Worm (Caenorhabditis elegans) whole organism, young adult: Measurements from ENCODE around the gene set-12.

Experiments used
- B0019.2 ChIP-seq: fragments of 200-800 bp; sonication (Bioruptor generic); conservative IDR thresholded peaks from 2 replicates; pipeline ENCODE4 v1.3.6; 2022; ENCODE audit warnings: missing genetic modification reagents, missing genetic modification characterization, missing compliant biosample characterization
- B0336.3 ChIP-seq: fragments of 200-800 bp; sonication (Bioruptor generic); IDR thresholded peaks from 2 replicates; pipeline ENCODE4 v1.3.6; 2022; ENCODE audit warnings: missing genetic modification characterization, missing compliant biosample characterization
- F23B12.7 ChIP-seq: sonication (generic microtip); optimal IDR thresholded peaks from 2 replicates; lab custom pipeline; 2017; ENCODE audit warnings: missing genetic modification characterization, mild to moderate bottlenecking, missing compliant biosample characterization, antibody characterized with exemption, moderate library complexity; ENCODE audit not compliant: insufficient read depth
- F33H1.4 ChIP-seq: fragments of 200-800 bp; sonication (Bioruptor generic); IDR thresholded peaks from 2 replicates; pipeline ENCODE4 v1.3.6; 2022; ENCODE audit warnings: missing genetic modification reagents, missing genetic modification characterization, missing compliant biosample characterization
- F52B5.7 ChIP-seq: sonication (generic microtip); optimal IDR thresholded peaks from 2 replicates; lab custom pipeline; 2016; ENCODE audit warnings: mild to moderate bottlenecking, missing genetic modification characterization, missing compliant biosample characterization
- T07F8.4 ChIP-seq: sonication (generic microtip); optimal IDR thresholded peaks from 2 replicates; lab custom pipeline; 2016; ENCODE audit warnings: mild to moderate bottlenecking, missing genetic modification characterization, moderate library complexity, missing compliant biosample characterization
- Y53G8AR.9 ChIP-seq: fragments of 200-800 bp; sonication (Bioruptor generic); conservative IDR thresholded peaks from 2 replicates; pipeline ENCODE4 v1.3.6; 2022; ENCODE audit warnings: missing genetic modification reagents, missing genetic modification characterization, missing compliant biosample characterization
- Y56A3A.18 ChIP-seq: fragments of 200-800 bp; sonication (Bioruptor generic); IDR thresholded peaks from 2 replicates; pipeline ENCODE4 v1.3.6; 2022; ENCODE audit warnings: missing genetic modification reagents, missing genetic modification characterization, missing compliant biosample characterization
- Y67H2A.10 ChIP-seq: fragments of 200-800 bp; sonication (Bioruptor generic); conservative IDR thresholded peaks from 2 replicates; pipeline ENCODE4 v1.3.6; 2022; ENCODE audit warnings: missing genetic modification reagents, missing genetic modification characterization, missing compliant biosample characterization
- ZK185.1 ChIP-seq: sonication (generic microtip); optimal IDR thresholded peaks from 2 replicates; lab custom pipeline; 2016; ENCODE audit warnings: mild to moderate bottlenecking, missing genetic modification characterization, missing compliant biosample characterization; ENCODE audit not compliant: poor library complexity, severe bottlenecking
- akir-1 ChIP-seq: fragments of 200-800 bp; sonication (Bioruptor generic); optimal IDR thresholded peaks from 2 replicates; lab custom pipeline; 2018; ENCODE audit warnings: mild to moderate bottlenecking, missing genetic modification characterization, moderate library complexity, missing compliant biosample characterization
- atf-7 ChIP-seq: sonication (generic microtip); optimal IDR thresholded peaks from 2 replicates; lab custom pipeline; 2017; ENCODE audit warnings: mild to moderate bottlenecking, missing genetic modification characterization, missing compliant biosample characterization
- cebp-1 ChIP-seq, 2 experiments: fragments of 200-800 bp in 1 of 2; sonication (Bioruptor generic) in 1 of 2; sonication (generic microtip) in 1 of 2; IDR thresholded peaks in 1 of 2; optimal IDR thresholded peaks in 1 of 2; 2 replicates each; pipeline versions ENCODE4 v1.3.6 to Lab custom; 2017 to 2022; ENCODE audit warnings: missing compliant biosample characterization in 2 of 2, missing genetic modification characterization in 2 of 2, mild to moderate bottlenecking in 1 of 2, missing genetic modification reagents in 1 of 2, moderate library complexity in 1 of 2
- ceh-100 ChIP-seq: fragments of 200-800 bp; sonication (Bioruptor generic); IDR thresholded peaks from 2 replicates; pipeline ENCODE4 v1.3.6; 2022; ENCODE audit warnings: missing genetic modification reagents, missing genetic modification characterization, missing compliant biosample characterization
- ceh-27 ChIP-seq: fragments of 200-800 bp; sonication (Bioruptor generic); optimal IDR thresholded peaks from 2 replicates; lab custom pipeline; 2018; ENCODE audit warnings: mild to moderate bottlenecking, missing genetic modification characterization, moderate library complexity, missing compliant biosample characterization
- ceh-58 ChIP-seq: fragments of 200-800 bp; sonication (Bioruptor generic); IDR thresholded peaks from 2 replicates; pipeline ENCODE4 v1.3.6; 2022; ENCODE audit warnings: missing genetic modification characterization, missing compliant biosample characterization
- dox-1 ChIP-seq: fragments of 200-800 bp; sonication (Bioruptor generic); IDR thresholded peaks from 2 replicates; pipeline ENCODE4 v1.3.6; 2022; ENCODE audit warnings: missing genetic modification reagents, missing genetic modification characterization, missing compliant biosample characterization
- egl-18 ChIP-seq: fragments of 200-800 bp; sonication (Bioruptor generic); IDR thresholded peaks from 2 replicates; pipeline ENCODE4 v1.3.6; 2022; ENCODE audit warnings: missing genetic modification reagents, missing genetic modification characterization, missing compliant biosample characterization
- fkh-3 ChIP-seq: sonication (generic microtip); optimal IDR thresholded peaks from 2 replicates; lab custom pipeline; 2016; ENCODE audit warnings: mild to moderate bottlenecking, missing genetic modification characterization, missing compliant biosample characterization
- hlh-26 ChIP-seq: fragments of 200-800 bp; sonication (Bioruptor generic); conservative IDR thresholded peaks from 2 replicates; pipeline ENCODE4 v1.3.6; 2022; ENCODE audit warnings: missing genetic modification reagents, missing genetic modification characterization, missing compliant biosample characterization
- hmg-1.2 ChIP-seq: fragments of 200-800 bp; sonication (Bioruptor generic); IDR thresholded peaks from 2 replicates; pipeline ENCODE4 v1.3.6; 2022; ENCODE audit warnings: missing genetic modification reagents, missing genetic modification characterization, missing compliant biosample characterization
- let-607 ChIP-seq, 2 experiments: fragments of 200-800 bp in 1 of 2; sonication (Bioruptor generic) in 1 of 2; sonication (generic microtip) in 1 of 2; optimal IDR thresholded peaks; 2 replicates each; lab custom pipeline; 2016 to 2018; ENCODE audit warnings: mild to moderate bottlenecking in 2 of 2, missing compliant biosample characterization in 2 of 2, missing genetic modification characterization in 2 of 2, moderate library complexity in 2 of 2, missing genotype in 1 of 2
- lin-26 ChIP-seq: fragments of 200-800 bp; sonication (Bioruptor generic); IDR thresholded peaks from 2 replicates; pipeline ENCODE4 v1.3.6; 2022; ENCODE audit warnings: missing genetic modification reagents, missing genetic modification characterization, missing compliant biosample characterization
- lsy-27 ChIP-seq: sonication (generic microtip); optimal IDR thresholded peaks from 2 replicates; lab custom pipeline; 2017; ENCODE audit warnings: missing genetic modification characterization, mild to moderate bottlenecking, missing compliant biosample characterization, antibody characterized with exemption, missing genotype, borderline replicate concordance; ENCODE audit not compliant: insufficient read depth
- madf-10 ChIP-seq: sonication (generic microtip); optimal IDR thresholded peaks from 2 replicates; lab custom pipeline; 2016; ENCODE audit warnings: mild to moderate bottlenecking, missing genetic modification characterization, missing compliant biosample characterization
- madf-3 ChIP-seq: fragments of 200-800 bp; sonication (Bioruptor generic); IDR thresholded peaks from 2 replicates; pipeline ENCODE4 v1.3.6; 2022; ENCODE audit warnings: missing genetic modification reagents, missing genetic modification characterization, missing compliant biosample characterization
- nfyb-1 ChIP-seq: fragments of 200-800 bp; sonication (Bioruptor generic); IDR thresholded peaks from 2 replicates; pipeline ENCODE4 v1.3.6; 2022; ENCODE audit warnings: missing genetic modification reagents, missing genetic modification characterization, missing compliant biosample characterization
- nhr-80 ChIP-seq: sonication (generic microtip); optimal IDR thresholded peaks from 2 replicates; lab custom pipeline; 2016; ENCODE audit warnings: missing genetic modification characterization, missing compliant biosample characterization
- nhr-90 ChIP-seq: sonication (generic microtip); optimal IDR thresholded peaks from 2 replicates; lab custom pipeline; 2016; ENCODE audit warnings: missing genotype, mild to moderate bottlenecking, missing genetic modification characterization, missing compliant biosample characterization
- pha-4 ChIP-seq: fragments of 150-350 bp; sonication (generic microtip); optimal IDR thresholded peaks from 2 replicates; lab custom pipeline; 2014; ENCODE audit warnings: missing biosample characterization, missing genetic modification reagents, missing genetic modification characterization
- rec-8 ChIP-seq, 2 experiments: sonication (generic microtip); optimal IDR thresholded peaks; 2 replicates each; lab custom pipeline; 2016; ENCODE audit warnings: mild to moderate bottlenecking in 2 of 2, missing genetic modification characterization in 2 of 2, missing genetic modification reagents in 2 of 2, missing genotype in 2 of 2, missing biosample characterization in 1 of 2, missing compliant biosample characterization in 1 of 2, moderate library complexity in 1 of 2
- sdz-38 ChIP-seq: sonication (generic microtip); optimal IDR thresholded peaks from 2 replicates; lab custom pipeline; 2016; ENCODE audit warnings: missing genotype, missing genetic modification characterization, missing compliant biosample characterization
- sptf-2 ChIP-seq: fragments of 200-800 bp; sonication (Bioruptor generic); optimal IDR thresholded peaks from 2 replicates; lab custom pipeline; 2018; ENCODE audit warnings: mild to moderate bottlenecking, missing genetic modification characterization, missing compliant biosample characterization
- tbp1 ChIP-seq: fragments of 200-800 bp; sonication (Bioruptor generic); optimal IDR thresholded peaks from 2 replicates; lab custom pipeline; 2018; ENCODE audit warnings: mild to moderate bottlenecking, missing genetic modification characterization, missing compliant biosample characterization
- xnd-1 ChIP-seq: sonication (generic microtip); optimal IDR thresholded peaks from 2 replicates; lab custom pipeline; 2016; ENCODE audit warnings: missing genotype, missing genetic modification reagents, missing genetic modification characterization, missing compliant biosample characterization
- ztf-26 ChIP-seq: sonication (generic microtip); optimal IDR thresholded peaks from 2 replicates; lab custom pipeline; 2017; ENCODE audit warnings: missing genetic modification characterization, missing compliant biosample characterization
- ztf-28 ChIP-seq: fragments of 200-800 bp; sonication (Bioruptor generic); IDR thresholded peaks from 2 replicates; pipeline ENCODE4 v1.3.6; 2022; ENCODE audit warnings: missing genetic modification reagents, missing genetic modification characterization, missing compliant biosample characterization
- ztf-6 ChIP-seq: fragments of 200-800 bp; sonication (Bioruptor generic); IDR thresholded peaks from 2 replicates; pipeline ENCODE4 v1.3.6; 2022; ENCODE audit warnings: missing genetic modification reagents, missing genetic modification characterization, missing compliant biosample characterization

The set-12 gene

DNA sequence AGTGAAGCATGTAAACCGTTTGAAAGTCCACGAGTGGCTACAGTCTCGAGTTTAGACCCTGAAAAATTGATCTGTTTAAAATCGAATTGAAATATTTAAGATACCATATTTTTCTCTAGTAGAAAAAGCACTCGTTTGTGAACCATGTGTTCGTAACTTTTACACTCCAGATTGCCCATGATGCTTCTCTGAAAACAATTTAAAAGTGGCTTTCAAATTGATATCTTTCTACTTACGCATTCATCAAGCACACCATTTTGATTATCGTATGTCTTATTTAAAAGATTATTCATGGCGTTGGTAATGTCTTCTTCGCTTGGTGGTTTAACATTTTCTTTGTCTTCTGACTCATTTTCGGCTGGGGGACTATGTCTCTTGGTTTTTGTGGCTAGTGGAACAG is 2.5 kb downstream of the set-12 start:
- TF ChIP-seq madf-3 (GFP tag; lab: Robert Waterston, UW) (no peak), nhr-90 (tag; lab: Kevin White, UChicago) (no peak), F52B5.7 (tag; lab: Kevin White, UChicago) (no peak), ztf-28 (no peak), B0336.3 (GFP tag; lab: Robert Waterston, UW) (peak; percentile 60; the same call in 1 of the 2 replicates), F23B12.7 (tag; lab: Kevin White, UChicago) (no peak), hlh-26 (GFP tag; lab: Robert Waterston, UW) (no peak), sdz-38 (tag; lab: Kevin White, UChicago) (no peak), nhr-80 (tag; lab: Kevin White, UChicago) (no peak), fkh-3 (tag; lab: Kevin White, UChicago) (no peak), akir-1 (GFP tag; lab: Kevin White, UChicago) (no peak), nfyb-1 (GFP tag; lab: Robert Waterston, UW) (no peak), dox-1 (no peak), Y53G8AR.9 (peak; percentile 24; the same call in 1 of the 2 replicates), lin-26 (0 out of 2 replicates have a peak, but pooled peaks have one; percentile 4), Y56A3A.18 (peak; percentile 82), F33H1.4 (no peak), pha-4 (tag; lab: Kevin White, UChicago) (no peak), cebp-1 (GFP tag; IDR thresholded peaks at IDR 0.05; lab: Robert Waterston, UW) (no peak), cebp-1 (tag; optimal IDR thresholded peaks at IDR 0.05; lab: Kevin White, UChicago) (no peak), rec-8 (tag; optimal IDR thresholded peaks at IDR 0.05; lab: Kevin White, UChicago) (no peak), egl-18 (no peak), ztf-26 (tag; lab: Kevin White, UChicago) (no peak), ztf-6 (GFP tag; lab: Robert Waterston, UW) (no peak), B0019.2 (GFP tag; lab: Robert Waterston, UW) (no peak), atf-7 (peak; percentile 23), ceh-27 (GFP tag; lab: Kevin White, UChicago) (no peak)
- TF ChIP-seq, all 124 proteins: peak for 5

DNA sequence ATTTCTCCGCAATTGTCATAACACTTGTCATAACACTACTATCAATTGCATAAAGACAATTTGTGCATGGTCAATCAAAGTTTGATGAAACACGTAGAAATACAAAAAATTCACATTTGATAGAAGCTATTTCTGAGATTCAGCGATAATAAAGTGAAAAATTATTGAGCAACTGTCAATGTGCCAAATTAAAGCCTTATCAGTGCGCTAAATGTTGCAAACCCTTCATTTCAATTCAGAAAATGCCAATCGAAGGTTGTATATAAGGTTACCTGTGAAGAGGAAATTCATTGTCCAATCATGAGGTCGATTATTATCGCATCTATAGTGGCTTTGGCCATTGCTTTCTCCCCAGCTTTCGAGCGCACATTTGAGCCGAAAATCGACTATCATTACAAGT is 8.5 kb downstream of the set-12 start, which contains the start of gene vit-1:
Gene vit-1, plus strand, starts transcription at position 289 of the 400 bp plus-strand sequence.
- TF ChIP-seq nhr-80 (tag; lab: Kevin White, UChicago): peak; percentile 74
- no peak for TF ChIP-seq akir-1 (GFP tag; lab: Kevin White, UChicago)
- TF ChIP-seq hmg-1.2: no peak
- peak; percentile 14 for TF ChIP-seq tbp1 (GFP tag; lab: Kevin White, UChicago)
- TF ChIP-seq sptf-2: no peak
- TF ChIP-seq let-607 (tag; optimal IDR thresholded peaks at IDR 0.05; lab: Kevin White, UChicago): peak; percentile 11 to 30

DNA sequence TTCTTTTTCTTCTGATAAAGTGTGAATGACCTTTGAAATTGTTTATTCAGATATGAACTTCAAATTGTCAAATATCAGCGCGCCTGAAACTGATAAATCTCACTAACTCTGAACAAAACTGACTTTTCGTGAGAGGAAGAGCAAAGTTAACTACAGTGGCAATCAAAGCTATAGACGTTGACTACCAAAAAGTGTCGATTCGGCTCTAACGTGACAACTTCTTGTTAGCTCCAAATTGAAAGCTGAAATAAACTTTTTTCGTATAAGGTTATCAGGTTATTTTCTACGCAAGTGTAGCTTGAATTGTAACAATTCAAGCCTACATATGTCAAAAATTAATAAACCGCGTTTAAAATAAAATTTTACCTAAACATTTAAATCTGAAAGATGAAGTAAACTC is 9.7 kb downstream of the set-12 start:
- no peak for TF ChIP-seq ZK185.1 (tag; lab: Kevin White, UChicago)
- TF ChIP-seq lsy-27 (tag; lab: Kevin White, UChicago): no peak
- no peak for TF ChIP-seq xnd-1 (tag; lab: Kevin White, UChicago)
- no peak for TF ChIP-seq Y67H2A.10 (GFP tag; lab: Robert Waterston, UW)
- no peak for TF ChIP-seq ceh-58
- TF ChIP-seq madf-10 (tag; lab: Kevin White, UChicago): no peak
- TF ChIP-seq B0019.2 (GFP tag; lab: Robert Waterston, UW): no peak
- no peak for TF ChIP-seq nfyb-1 (GFP tag; lab: Robert Waterston, UW)
- TF ChIP-seq cebp-1 (GFP tag; IDR thresholded peaks at IDR 0.05; lab: Robert Waterston, UW): no peak
- TF ChIP-seq cebp-1 (tag; optimal IDR thresholded peaks at IDR 0.05; lab: Kevin White, UChicago): no peak
- no peak for TF ChIP-seq T07F8.4
- TF ChIP-seq ceh-100 (GFP tag; lab: Robert Waterston, UW): no peak
